Worm (Caenorhabditis elegans) whole organism, L4 larva: ENCODE results near the gene F14F3.4.

ENCODE experiments used
- aly-2 ChIP-seq: sonication (generic microtip); optimal IDR thresholded peaks from 2 replicates; lab custom pipeline; 2018; ENCODE audit warnings: missing biosample characterization, missing genetic modification characterization
- ceh-82 ChIP-seq: sonication (generic microtip); optimal IDR thresholded peaks from 2 replicates; lab custom pipeline; 2017; ENCODE audit warnings: missing biosample characterization, missing genetic modification characterization
- ces-1 ChIP-seq: fragments of 150-350 bp; sonication (generic microtip); optimal IDR thresholded peaks from 4 replicates; lab custom pipeline; 2014; ENCODE audit warnings: missing biosample characterization, missing genetic modification reagents, missing genetic modification characterization
- daf-12 ChIP-seq: fragments of 150-350 bp; optimal IDR thresholded peaks from 2 replicates; lab custom pipeline; 2014; ENCODE audit warnings: missing biosample characterization, missing genetic modification reagents, missing genetic modification characterization
- daf-8 ChIP-seq: fragments of 200-800 bp; sonication (Bioruptor generic); IDR thresholded peaks from 2 replicates; pipeline ENCODE4 v1.3.6; 2022; ENCODE audit warnings: missing genetic modification characterization, missing compliant biosample characterization
- dpl-1 ChIP-seq: fragments of 150-350 bp; optimal IDR thresholded peaks from 2 replicates; lab custom pipeline; 2014; ENCODE audit warnings: missing biosample characterization, missing genetic modification reagents, missing genetic modification characterization
- lim-7 ChIP-seq: fragments of 200-800 bp; sonication (Bioruptor generic); IDR thresholded peaks from 2 replicates; pipeline ENCODE4 v1.3.6; 2022; ENCODE audit warnings: missing genetic modification characterization, missing compliant biosample characterization
- lir-3 ChIP-seq: sonication (generic microtip); optimal IDR thresholded peaks from 2 replicates; lab custom pipeline; 2016; ENCODE audit warnings: mild to moderate bottlenecking, missing genetic modification characterization, missing compliant biosample characterization
- nhr-11 ChIP-seq: fragments of 150-350 bp; optimal IDR thresholded peaks from 2 replicates; lab custom pipeline; 2014; ENCODE audit warnings: missing biosample characterization, missing genetic modification characterization
- snpc-4 ChIP-seq: fragments of 150-350 bp; optimal IDR thresholded peaks from 2 replicates; lab custom pipeline; 2014; ENCODE audit warnings: missing biosample characterization, missing genetic modification characterization
- unc-62 ChIP-seq, 3 experiments: fragments of 150-350 bp in 1 of 3; sonication (generic microtip); optimal IDR thresholded peaks in 2 of 3; peaks in 1 of 3; 1 replicate in 1 of 3; 2 replicates in 2 of 3; lab custom pipeline; 2014 to 2017; ENCODE audit warnings: missing biosample characterization in 3 of 3, missing genetic modification characterization in 3 of 3, missing genetic modification reagents in 3 of 3, missing genotype in 1 of 3

DNA sequence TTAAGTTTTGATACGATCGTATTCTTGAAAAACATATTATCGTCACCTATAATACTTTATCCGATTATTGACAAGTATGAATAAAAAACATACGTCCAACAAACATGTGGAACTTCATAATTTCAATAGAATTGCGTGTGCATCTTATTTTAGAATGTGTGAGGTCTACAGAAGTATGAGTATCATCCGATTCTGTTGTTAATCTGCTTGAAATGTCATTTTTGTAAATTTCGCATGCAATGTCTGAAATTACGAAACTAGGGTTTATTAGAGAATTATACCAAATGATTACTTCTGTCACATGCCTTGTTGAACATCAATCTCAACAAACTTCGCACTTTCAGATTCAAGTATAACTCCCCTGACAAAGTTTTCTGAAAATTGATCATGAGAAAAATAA, 20.6 kb upstream of the F14F3.4 start:
- TF ChIP-seq dpl-1 (GFP tag; lab: Kevin White, UChicago): no peak
- no peak for TF ChIP-seq snpc-4 (tag; lab: Kevin White, UChicago)
- TF ChIP-seq lir-3 (tag; lab: Kevin White, UChicago): no peak
- TF ChIP-seq aly-2 (tag; lab: Kevin White, UChicago): no peak
- no peak for TF ChIP-seq ceh-82 (tag; lab: Kevin White, UChicago)
- TF ChIP-seq daf-12: no peak
- TF ChIP-seq daf-8 (GFP tag; lab: Robert Waterston, UW): no peak
- TF ChIP-seq ces-1 (GFP tag; lab: Kevin White, UChicago): no peak
- no peak for TF ChIP-seq lim-7
- TF ChIP-seq unc-62 (GFP tag; optimal IDR thresholded peaks at IDR 0.05 in 1 of 2; lab: Kevin White, UChicago): peak in 1 of 2 experiments; percentile 93
- TF ChIP-seq unc-62 (tag; optimal IDR thresholded peaks at IDR 0.05; lab: Kevin White, UChicago): no peak
- TF ChIP-seq nhr-11 (tag; lab: Kevin White, UChicago): no peak
